Worm (Caenorhabditis elegans): Measurements from ENCODE around the gene Y105C5B.25.

Gene Y105C5B.25

DNA sequence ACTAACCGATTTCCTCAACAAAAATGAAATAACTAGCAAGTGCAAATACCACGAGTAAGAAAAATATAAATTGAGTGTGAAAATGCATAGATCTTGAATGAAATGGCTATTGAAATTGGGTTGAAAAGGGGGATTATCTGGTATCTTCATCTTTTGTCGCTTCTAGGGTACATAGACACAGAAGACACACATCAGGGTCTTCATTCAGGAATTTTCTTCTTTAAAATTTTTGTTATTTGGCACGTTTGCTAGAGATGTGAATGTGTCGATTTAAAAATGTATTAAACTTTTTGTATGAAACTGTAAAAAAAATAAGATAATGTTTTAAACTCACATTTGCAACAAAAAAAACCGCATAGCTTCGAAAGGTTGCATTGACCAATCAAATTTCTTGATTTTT, at the start of gene Y105C5B.25:
TSS of gene Y105C5B.25 (minus strand) at position 101 of the 400 bp plus-strand sequence.
- TF ChIP-seq mes-2 (tag; optimal IDR thresholded peaks at IDR 0.05; ENCODE audit: poor library complexity, severe bottlenecking) (no peak), unc-62 (GFP tag; optimal IDR thresholded peaks at IDR 0.05 in 1 of 2) (peak in 1 of 2 experiments; percentile 69), unc-62 (tag; optimal IDR thresholded peaks at IDR 0.05) (no peak)

DNA sequence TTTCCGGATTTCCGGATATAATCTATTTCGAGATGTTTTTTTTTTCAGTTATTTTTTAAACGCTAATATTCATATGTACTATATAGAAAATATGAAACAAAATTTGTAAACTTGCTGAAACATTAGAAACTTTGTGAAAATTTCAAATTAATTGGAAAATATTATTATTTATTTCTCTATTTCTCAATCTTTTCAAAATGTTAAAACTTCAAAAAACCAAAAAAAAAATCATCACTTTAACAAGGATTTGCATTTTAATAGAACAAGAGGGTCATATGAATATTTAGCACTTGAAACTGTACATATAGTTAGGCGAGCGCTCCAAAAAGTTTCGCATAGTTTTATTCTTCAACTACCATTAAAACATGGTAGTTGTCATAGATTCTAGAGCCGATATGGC, 49.8 kb upstream of the Y105C5B.25 start, which contains the start of gene Y7A9A.1:
TSS of gene Y7A9A.1 (plus strand) at position 301 of the 400 bp plus-strand sequence.
- TF ChIP-seq nhr-102 (tag; optimal IDR thresholded peaks at IDR 0.05) (no peak), skn-1 (tag; optimal IDR thresholded peaks at IDR 0.05) (no peak), nhr-25 (tag; optimal IDR thresholded peaks at IDR 0.05; ENCODE audit: borderline replicate concordance, insufficient read depth) (no peak), D1046.2 (GFP tag; IDR thresholded peaks at IDR 0.05) (no peak), lin-15B (tag; optimal IDR thresholded peaks at IDR 0.05) (no peak), nhr-77 (tag; optimal IDR thresholded peaks at IDR 0.05) (no peak), hmg-1.1 (GFP tag; IDR thresholded peaks at IDR 0.05) (no peak), daf-19 (GFP tag; conservative IDR thresholded peaks at IDR 0.05) (no peak), nhr-11 (tag; optimal IDR thresholded peaks at IDR 0.05) (no peak), daf-8 (GFP tag; IDR thresholded peaks at IDR 0.05) (no peak), dve-1 (tag; optimal IDR thresholded peaks at IDR 0.05; ENCODE audit: insufficient read depth) (no peak), F37D6.2 (tag; optimal IDR thresholded peaks at IDR 0.05) (no peak), lsy-2 (tag; optimal IDR thresholded peaks at IDR 0.05) (no peak), aly-2 (tag; optimal IDR thresholded peaks at IDR 0.05) (no peak), ctbp-1 (GFP tag; IDR thresholded peaks at IDR 0.05) (no peak), Y5F2A.4 (GFP tag; optimal IDR thresholded peaks at IDR 0.05) (no peak), dpl-1 (GFP tag; optimal IDR thresholded peaks at IDR 0.05) (no peak), Y105C5A.15 (GFP tag; IDR thresholded peaks at IDR 0.05) (no peak), ztf-11 (tag; optimal IDR thresholded peaks at IDR 0.05) (no peak)

DNA sequence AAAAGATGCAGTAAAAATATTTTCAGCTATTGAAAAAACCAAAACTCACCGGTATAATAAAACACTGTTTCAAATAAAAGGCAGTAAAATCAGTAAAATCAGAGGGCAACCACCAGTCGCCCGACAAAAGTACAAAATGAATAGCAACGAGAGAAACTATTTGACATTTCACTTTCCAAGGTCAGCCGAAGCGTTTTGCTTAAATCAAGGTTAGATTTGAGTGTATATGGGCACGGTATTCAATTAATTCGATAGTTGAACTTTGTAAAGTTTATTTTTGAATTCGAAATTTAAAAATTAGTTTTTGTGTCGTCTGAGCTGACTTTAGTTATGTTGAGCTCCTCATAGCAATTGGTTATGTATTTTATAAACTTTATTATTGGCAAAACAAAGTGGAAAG, 45.8 kb upstream of the Y105C5B.25 start:
- TF ChIP-seq ZK546.5 (tag; optimal IDR thresholded peaks at IDR 0.05) (no peak), zip-11 (GFP tag; IDR thresholded peaks at IDR 0.05) (no peak), mdl-1 (tag; optimal IDR thresholded peaks at IDR 0.05) (no peak), tag-97 (GFP tag; IDR thresholded peaks at IDR 0.05) (no peak), F44E2.7 (GFP tag; IDR thresholded peaks at IDR 0.05) (no peak), nhr-48 (tag; optimal IDR thresholded peaks at IDR 0.05) (no peak), nhr-102 (tag; optimal IDR thresholded peaks at IDR 0.05) (no peak), hmg-1.1 (GFP tag; IDR thresholded peaks at IDR 0.05) (no peak), Y105C5A.15 (GFP tag; IDR thresholded peaks at IDR 0.05) (no peak), lin-38 (GFP tag; IDR thresholded peaks at IDR 0.05) (no peak), sdz-12 (GFP tag; optimal IDR thresholded peaks at IDR 0.05) (no peak), hlh-30 (tag; optimal IDR thresholded peaks at IDR 0.05; ENCODE audit: insufficient read depth) (no peak), ama-1 (optimal IDR thresholded peaks at IDR 0.05) (no peak), aly-2 (tag; optimal IDR thresholded peaks at IDR 0.05) (no peak), daf-8 (GFP tag; IDR thresholded peaks at IDR 0.05) (no peak), egl-43 (GFP tag; IDR thresholded peaks at IDR 0.05) (no peak), skn-1 (tag; optimal IDR thresholded peaks at IDR 0.05) (no peak), zfp-3 (GFP tag; conservative IDR thresholded peaks at IDR 0.05) (no peak), zip-2 (tag; optimal IDR thresholded peaks at IDR 0.05) (no peak)

DNA sequence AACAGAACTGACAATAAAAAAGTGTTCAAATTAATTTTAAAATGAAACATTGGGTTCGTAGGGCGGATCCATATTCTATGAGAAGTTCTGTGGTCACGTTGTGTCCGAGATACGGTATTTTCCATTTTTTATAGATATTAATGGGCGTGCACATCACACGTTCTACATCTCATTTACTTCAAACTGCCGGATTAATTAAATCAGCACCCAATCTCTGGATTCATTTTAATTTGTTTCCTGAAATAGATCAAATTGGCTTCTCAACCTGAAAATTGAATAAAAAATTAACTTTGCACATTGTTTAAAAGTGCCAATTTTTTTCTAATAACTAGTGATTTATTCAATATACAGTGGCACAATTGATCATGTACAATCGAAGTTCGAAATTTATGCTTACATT, 44.6 kb upstream of the Y105C5B.25 start:
- TF ChIP-seq F10B5.3 (tag; optimal IDR thresholded peaks at IDR 0.05) (no peak), Y48G9A.11 (GFP tag; IDR thresholded peaks at IDR 0.05) (no peak), snpc-1.2 (GFP tag; IDR thresholded peaks at IDR 0.05) (peak; percentile 72)
